Worm (Caenorhabditis elegans) whole organism, L3 larva: Measurements from ENCODE around the gene F47B8.3.

Experiments
- R02D3.7 ChIP-seq: fragments of 150-350 bp; optimal IDR thresholded peaks from 2 replicates; lab custom pipeline; 2014; ENCODE audit warnings: missing biosample characterization, missing genetic modification characterization
- ZK546.5 ChIP-seq: sonication (generic microtip); optimal IDR thresholded peaks from 2 replicates; lab custom pipeline; 2017; ENCODE audit warnings: missing biosample characterization, missing genetic modification characterization
- aly-2 ChIP-seq: fragments of 150-350 bp; optimal IDR thresholded peaks from 2 replicates; lab custom pipeline; 2014; ENCODE audit warnings: missing biosample characterization, missing genetic modification characterization
- ama-1 ChIP-seq: fragments of 150-350 bp; optimal IDR thresholded peaks from 2 replicates; lab custom pipeline; 2018
- ceh-16 ChIP-seq: sonication (generic microtip); optimal IDR thresholded peaks from 2 replicates; lab custom pipeline; 2017; ENCODE audit warnings: missing biosample characterization, missing genetic modification characterization
- ceh-28 ChIP-seq: fragments of 150-350 bp; optimal IDR thresholded peaks from 2 replicates; lab custom pipeline; 2014; ENCODE audit warnings: missing biosample characterization, missing genetic modification reagents, missing genetic modification characterization
- ceh-82 ChIP-seq: fragments of 150-350 bp; optimal IDR thresholded peaks from 2 replicates; lab custom pipeline; 2014; ENCODE audit warnings: missing biosample characterization, missing genetic modification characterization
- ceh-9 ChIP-seq: sonication (generic microtip); optimal IDR thresholded peaks from 2 replicates; lab custom pipeline; 2018; ENCODE audit warnings: missing biosample characterization, missing genetic modification characterization
- daf-12 ChIP-seq: fragments of 150-350 bp; optimal IDR thresholded peaks from 2 replicates; lab custom pipeline; 2014; ENCODE audit warnings: missing biosample characterization, missing genetic modification reagents, missing genetic modification characterization
- egl-27 ChIP-seq: sonication (generic microtip); optimal IDR thresholded peaks from 4 replicates; lab custom pipeline; 2017; ENCODE audit warnings: missing biosample characterization, missing genetic modification reagents, missing genetic modification characterization
- egl-5 ChIP-seq: fragments of 150-350 bp; optimal IDR thresholded peaks from 2 replicates; lab custom pipeline; 2017; ENCODE audit warnings: missing biosample characterization, missing genetic modification reagents, missing genetic modification characterization, inconsistent platforms
- elt-1 ChIP-seq: fragments of 150-350 bp; optimal IDR thresholded peaks from 2 replicates; lab custom pipeline; 2014; ENCODE audit warnings: missing biosample characterization, missing genetic modification characterization
- elt-2 ChIP-seq: sonication (generic microtip); optimal IDR thresholded peaks from 2 replicates; lab custom pipeline; 2016; ENCODE audit warnings: missing genetic modification reagents, mild to moderate bottlenecking, missing genetic modification characterization, missing compliant biosample characterization
- elt-3 ChIP-seq, 3 experiments: fragments of 150-350 bp in 1 of 3; sonication (generic microtip) in 2 of 3; optimal IDR thresholded peaks; 2 replicates in 2 of 3; 4 replicates in 1 of 3; lab custom pipeline; 2014 to 2017; ENCODE audit warnings: missing biosample characterization in 3 of 3, missing genetic modification characterization in 3 of 3
- eor-1 ChIP-seq, 2 experiments: fragments of 150-350 bp; optimal IDR thresholded peaks; 2 replicates each; lab custom pipeline; 2014 to 2018; ENCODE audit warnings: missing biosample characterization in 2 of 2, missing genetic modification characterization in 2 of 2
- fkh-10 ChIP-seq: sonication (generic microtip); optimal IDR thresholded peaks from 2 replicates; lab custom pipeline; 2017; ENCODE audit warnings: missing biosample characterization, missing genetic modification reagents, missing genetic modification characterization
- fkh-2 ChIP-seq: fragments of 150-350 bp; optimal IDR thresholded peaks from 2 replicates; lab custom pipeline; 2014; ENCODE audit warnings: missing biosample characterization, missing genetic modification reagents, missing genetic modification characterization
- fos-1 ChIP-seq: fragments of 150-350 bp; optimal IDR thresholded peaks from 2 replicates; lab custom pipeline; 2014; ENCODE audit warnings: missing biosample characterization, missing genetic modification characterization
- hmg-11 ChIP-seq: sonication (generic microtip); optimal IDR thresholded peaks from 2 replicates; lab custom pipeline; 2016; ENCODE audit warnings: missing genetic modification characterization, missing compliant biosample characterization
- jun-1 ChIP-seq: fragments of 150-350 bp; optimal IDR thresholded peaks from 2 replicates; lab custom pipeline; 2014; ENCODE audit warnings: missing biosample characterization, missing genetic modification reagents, missing genetic modification characterization
- lin-15B ChIP-seq: fragments of 150-350 bp; optimal IDR thresholded peaks from 2 replicates; lab custom pipeline; 2014; ENCODE audit warnings: missing biosample characterization, missing genetic modification characterization
- lin-39 ChIP-seq: fragments of 150-350 bp; optimal IDR thresholded peaks from 2 replicates; lab custom pipeline; 2018; ENCODE audit warnings: missing biosample characterization, missing genetic modification reagents, missing genetic modification characterization
- lsy-12 ChIP-seq: sonication (generic microtip); optimal IDR thresholded peaks from 2 replicates; lab custom pipeline; 2016; ENCODE audit warnings: mild to moderate bottlenecking, missing genetic modification characterization, missing compliant biosample characterization
- mdl-1 ChIP-seq: fragments of 150-350 bp; optimal IDR thresholded peaks from 2 replicates; lab custom pipeline; 2014; ENCODE audit warnings: missing biosample characterization, missing genetic modification characterization
- nfya-1 ChIP-seq: sonication (generic microtip); optimal IDR thresholded peaks from 2 replicates; lab custom pipeline; 2017; ENCODE audit warnings: missing genetic modification characterization, mild to moderate bottlenecking, missing compliant biosample characterization, antibody characterized with exemption, moderate library complexity; ENCODE audit not compliant: insufficient read depth
- nhr-11 ChIP-seq: fragments of 150-350 bp; optimal IDR thresholded peaks from 2 replicates; lab custom pipeline; 2014; ENCODE audit warnings: missing biosample characterization, missing genetic modification characterization
- nhr-12 ChIP-seq: fragments of 150-350 bp; optimal IDR thresholded peaks from 2 replicates; lab custom pipeline; 2014; ENCODE audit warnings: missing biosample characterization, missing genetic modification characterization
- nhr-23 ChIP-seq: fragments of 150-350 bp; optimal IDR thresholded peaks from 2 replicates; lab custom pipeline; 2014; ENCODE audit warnings: missing biosample characterization, missing genetic modification reagents, missing genetic modification characterization
- nhr-237 ChIP-seq: fragments of 150-350 bp; optimal IDR thresholded peaks from 2 replicates; lab custom pipeline; 2014; ENCODE audit warnings: missing biosample characterization, missing genetic modification characterization
- nhr-25 ChIP-seq: sonication (generic microtip); optimal IDR thresholded peaks from 2 replicates; lab custom pipeline; 2017; ENCODE audit warnings: missing biosample characterization, missing genetic modification characterization
- nhr-43 ChIP-seq: sonication (generic microtip); optimal IDR thresholded peaks from 2 replicates; lab custom pipeline; 2016; ENCODE audit warnings: mild to moderate bottlenecking, missing genetic modification characterization, missing compliant biosample characterization; ENCODE audit not compliant: poor library complexity, severe bottlenecking
- nhr-67 ChIP-seq: fragments of 150-350 bp; optimal IDR thresholded peaks from 2 replicates; lab custom pipeline; 2014; ENCODE audit warnings: missing biosample characterization, missing genetic modification characterization
- nhr-76 ChIP-seq: fragments of 150-350 bp; sonication (generic microtip); optimal IDR thresholded peaks from 5 replicates; lab custom pipeline; 2014; ENCODE audit warnings: missing biosample characterization, missing genetic modification characterization
- nhr-77 ChIP-seq: fragments of 150-350 bp; optimal IDR thresholded peaks from 2 replicates; lab custom pipeline; 2014; ENCODE audit warnings: missing biosample characterization, missing genetic modification characterization
- pha-4 ChIP-seq: fragments of 150-350 bp; optimal IDR thresholded peaks from 2 replicates; lab custom pipeline; 2014; ENCODE audit warnings: missing biosample characterization, missing genetic modification reagents, missing genetic modification characterization
- pqm-1 ChIP-seq: fragments of 150-350 bp; optimal IDR thresholded peaks from 2 replicates; lab custom pipeline; 2017; ENCODE audit warnings: missing biosample characterization, missing genetic modification characterization, inconsistent platforms
- sea-2 ChIP-seq: fragments of 150-350 bp; sonication (generic microtip); optimal IDR thresholded peaks from 4 replicates; lab custom pipeline; 2014; ENCODE audit warnings: missing biosample characterization, missing genetic modification reagents, missing genetic modification characterization
- skn-1 ChIP-seq: fragments of 150-350 bp; optimal IDR thresholded peaks from 2 replicates; lab custom pipeline; 2014; ENCODE audit warnings: missing biosample characterization, missing genetic modification characterization
- snpc-4 ChIP-seq: fragments of 150-350 bp; optimal IDR thresholded peaks from 2 replicates; lab custom pipeline; 2014; ENCODE audit warnings: missing biosample characterization, missing genetic modification characterization
- tbx-2 ChIP-seq: sonication (generic microtip); optimal IDR thresholded peaks from 2 replicates; lab custom pipeline; 2016; ENCODE audit warnings: mild to moderate bottlenecking, missing genetic modification characterization, missing compliant biosample characterization
- unc-39 ChIP-seq: sonication (generic microtip); optimal IDR thresholded peaks from 4 replicates; lab custom pipeline; 2017; ENCODE audit warnings: missing biosample characterization, missing genetic modification characterization
- unc-62 ChIP-seq: fragments of 150-350 bp; sonication (generic microtip); optimal IDR thresholded peaks from 4 replicates; lab custom pipeline; 2014; ENCODE audit warnings: missing biosample characterization, missing genetic modification reagents, missing genetic modification characterization
- zag-1 ChIP-seq: fragments of 150-350 bp; optimal IDR thresholded peaks from 2 replicates; lab custom pipeline; 2014; ENCODE audit warnings: missing biosample characterization, missing genetic modification characterization
- ztf-11 ChIP-seq: fragments of 150-350 bp; optimal IDR thresholded peaks from 2 replicates; lab custom pipeline; 2014; ENCODE audit warnings: missing biosample characterization, missing genetic modification characterization
- ztf-4 ChIP-seq: fragments of 150-350 bp; optimal IDR thresholded peaks from 2 replicates; lab custom pipeline; 2014; ENCODE audit warnings: missing biosample characterization, missing genetic modification characterization

F47B8.3 gene

ce11 chrV:14368272-14369052 lies 45.7 kb upstream of the F47B8.3 start:
- TF ChIP-seq nhr-25 (tag; lab: Kevin White, UChicago) (peak; percentile 77), lin-39 (tag; lab: Kevin White, UChicago) (no peak), unc-62 (GFP tag; lab: Kevin White, UChicago) (peak; percentile 57), nfya-1 (peak; percentile 81), pha-4 (tag; lab: Kevin White, UChicago) (peak; percentile 53), hmg-11 (tag; lab: Kevin White, UChicago) (peak; percentile 95), ceh-28 (no peak), elt-2 (tag; lab: Kevin White, UChicago) (peak; percentile 73), jun-1 (tag; lab: Kevin White, UChicago) (peak; percentile 11), tbx-2 (tag; lab: Kevin White, UChicago) (peak; percentile 6), nhr-23 (tag; lab: Kevin White, UChicago) (peak; percentile 89), ztf-11 (peak; percentile 1), egl-5 (peak; percentile 56), snpc-4 (tag; lab: Kevin White, UChicago) (peak; percentile 49), nhr-43 (peak; percentile 52), ama-1 (lab: Kevin White, UChicago) (no peak), ztf-4 (tag; lab: Kevin White, UChicago) (peak; percentile 29), lsy-12 (tag; lab: Kevin White, UChicago) (peak; percentile 24), daf-12 (tag; lab: Kevin White, UChicago) (peak; percentile 81), pqm-1 (tag; lab: Kevin White, UChicago) (peak; percentile 96), sea-2 (no peak)

- TF ChIP-seq elt-2 (tag; lab: Kevin White, UChicago): peak; percentile 32
- peak; percentile 99 for TF ChIP-seq daf-12 (tag; lab: Kevin White, UChicago)
- TF ChIP-seq R02D3.7 (tag; lab: Kevin White, UChicago): peak; percentile 52
- TF ChIP-seq tbx-2 (tag; lab: Kevin White, UChicago): peak; percentile 88
- peak; percentile 63 for TF ChIP-seq skn-1 (tag; lab: Kevin White, UChicago)
- TF ChIP-seq snpc-4 (tag; lab: Kevin White, UChicago): peak; percentile 44
- TF ChIP-seq lin-39 (tag; lab: Kevin White, UChicago): peak; percentile 82
- no peak for TF ChIP-seq ZK546.5
- no peak for TF ChIP-seq aly-2 (tag; lab: Kevin White, UChicago)
- no peak for TF ChIP-seq eor-1 (tag; optimal IDR thresholded peaks at IDR 0.05; lab: Kevin White, UChicago)
- peak; percentile 70 for TF ChIP-seq mdl-1 (tag; lab: Kevin White, UChicago)
- TF ChIP-seq nfya-1: peak; percentile 95
- peak; percentile 22 for TF ChIP-seq elt-1
- TF ChIP-seq ztf-4 (tag; lab: Kevin White, UChicago): no peak
- peak; percentile 82 for TF ChIP-seq fos-1 (tag; lab: Kevin White, UChicago)
- no peak for TF ChIP-seq pha-4 (tag; lab: Kevin White, UChicago)
- TF ChIP-seq fkh-2 (tag; lab: Kevin White, UChicago): peak; percentile 63
- TF ChIP-seq pqm-1 (tag; lab: Kevin White, UChicago): peak; percentile 39
- peak; percentile 77 for TF ChIP-seq nhr-25 (tag; lab: Kevin White, UChicago)
- TF ChIP-seq ceh-9: no peak
- TF ChIP-seq elt-3 (tag; optimal IDR thresholded peaks at IDR 0.05; lab: Kevin White, UChicago): no peak
- TF ChIP-seq lsy-12 (tag; lab: Kevin White, UChicago): peak; percentile 86
- no peak for TF ChIP-seq fkh-10 (GFP tag; lab: Kevin White, UChicago)
- no peak for TF ChIP-seq egl-27 (tag; lab: Kevin White, UChicago)
- TF ChIP-seq unc-39 (tag; lab: Kevin White, UChicago): no peak
- no peak for TF ChIP-seq nhr-67 (tag; lab: Kevin White, UChicago)
- no peak for TF ChIP-seq nhr-77
- peak; percentile 38 for TF ChIP-seq ztf-11
- TF ChIP-seq jun-1 (tag; lab: Kevin White, UChicago): peak; percentile 15
- TF ChIP-seq nhr-12 (tag; lab: Kevin White, UChicago): no peak
- TF ChIP-seq ceh-28: peak; percentile 72
- peak; percentile 65 for TF ChIP-seq zag-1 (tag; lab: Kevin White, UChicago)
- TF ChIP-seq nhr-76: no peak
- TF ChIP-seq lin-15B (tag; lab: Kevin White, UChicago): peak; percentile 24
- peak; percentile 83 for TF ChIP-seq hmg-11 (tag; lab: Kevin White, UChicago)
- TF ChIP-seq nhr-237: no peak
- no peak for TF ChIP-seq ceh-16 (tag; lab: Kevin White, UChicago)
- TF ChIP-seq unc-62 (GFP tag; lab: Kevin White, UChicago): peak; percentile 85
- TF ChIP-seq nhr-11: no peak
- TF ChIP-seq ceh-82: peak; percentile 72
- TF ChIP-seq nhr-43: peak; percentile 74
- no peak for TF ChIP-seq egl-5
- TF ChIP-seq nhr-23 (tag; lab: Kevin White, UChicago): peak; percentile 90
Observed at ce11 chrV:14366487-14366962, 43.7 kb upstream of the F47B8.3 start.
